Fruit fly (Drosophila melanogaster): ENCODE measurements around the gene CG15431.

DNA sequence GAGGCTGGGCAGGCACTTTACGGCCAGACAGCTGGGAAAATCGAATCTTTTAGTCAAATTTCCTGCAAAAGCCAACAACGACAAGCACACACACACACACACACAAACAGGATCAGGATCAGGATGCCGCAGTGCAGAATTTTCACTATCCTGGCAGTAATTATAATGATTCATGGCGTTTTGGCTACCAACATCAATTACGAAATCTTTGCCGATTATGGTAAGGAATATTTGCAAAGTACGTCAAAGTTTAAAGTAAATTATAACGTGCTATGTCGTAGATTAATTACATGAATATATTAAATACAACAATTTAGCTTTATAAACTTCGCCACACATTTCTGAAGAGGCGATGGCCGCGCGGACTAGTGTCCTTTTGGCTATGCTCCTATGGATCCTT lies 7.5 kb downstream of the CG15431 start, which contains the start of the genes CG34177 and CG34178:
- TF ChIP-seq CG8478 (optimal IDR thresholded peaks at IDR 0.05), result no peak
- TF ChIP-seq CTCF (optimal IDR thresholded peaks at IDR 0.05), result no peak

Data from S2 (cell line).